Fruit fly (Drosophila melanogaster): ENCODE measurements around the gene CG10853.

- TF ChIP-seq CG6808 (GFP tag; optimal IDR thresholded peaks at IDR 0.05), result no peak
- TF ChIP-seq dsx (GFP tag; optimal IDR thresholded peaks at IDR 0.05; ENCODE audit: poor library complexity, severe bottlenecking), result no peak
- no peak for TF ChIP-seq fd59A (GFP tag; optimal IDR thresholded peaks at IDR 0.05)
Observed at dm6 chr3L:3942241-3943028, 5.3 kb upstream of the CG10853 start, which contains the start of the genes CG10863 and CG14982.

Data from whole organism, prepupa.